Fruit fly (Drosophila melanogaster) whole organism, embryonic: Measurements from ENCODE around the gene CG11598.

Source experiments
- Asciz ChIP-seq: fragments of 200-800 bp; sonication (Bioruptor generic); optimal IDR thresholded peaks from 2 replicates; lab custom pipeline; 2017; ENCODE audit warnings: missing biosample characterization, mild to moderate bottlenecking, missing genetic modification characterization, missing genetic modification reagents
- B-H2 ChIP-seq: fragments of 200-800 bp; sonication (Bioruptor generic); optimal IDR thresholded peaks from 2 replicates; lab custom pipeline; 2018; ENCODE audit warnings: missing biosample characterization, mild to moderate bottlenecking, missing genetic modification characterization
- Bdp1 ChIP-seq: fragments of 200-800 bp; sonication (Bioruptor generic); optimal IDR thresholded peaks from 3 replicates; lab custom pipeline; 2016; ENCODE audit warnings: missing biosample characterization, missing genetic modification characterization
- CG10267 ChIP-seq: fragments of 200-800 bp; sonication (Bioruptor generic); optimal IDR thresholded peaks from 2 replicates; lab custom pipeline; 2018; ENCODE audit warnings: missing biosample characterization, mild to moderate bottlenecking, missing genetic modification characterization, moderate library complexity
- CG10274 ChIP-seq: fragments of 200-800 bp; sonication (Bioruptor generic); optimal IDR thresholded peaks from 3 replicates; lab custom pipeline; 2017; ENCODE audit warnings: missing biosample characterization, mild to moderate bottlenecking, missing genetic modification characterization
- CG10565 ChIP-seq: fragments of 200-800 bp; sonication (Bioruptor generic); optimal IDR thresholded peaks from 3 replicates; lab custom pipeline; 2016; ENCODE audit warnings: missing biosample characterization, mild to moderate bottlenecking, missing genetic modification characterization
- CG11456 ChIP-seq: fragments of 200-800 bp; sonication (Bioruptor generic); IDR thresholded peaks from 3 replicates; pipeline ENCODE4 v1.3.6; 2022; ENCODE audit warnings: missing biosample characterization, missing genetic modification characterization
- CG11560 ChIP-seq: fragments of 200-800 bp; sonication (Bioruptor generic); IDR thresholded peaks from 3 replicates; pipeline ENCODE4 v1.3.6; 2022; ENCODE audit warnings: missing biosample characterization, missing genetic modification characterization
- CG11723 ChIP-seq: fragments of 200-800 bp; sonication (Bioruptor generic); optimal IDR thresholded peaks from 2 replicates; lab custom pipeline; 2017; ENCODE audit warnings: missing biosample characterization, mild to moderate bottlenecking, missing genetic modification characterization
- CG12104 ChIP-seq: fragments of 200-800 bp; sonication (Bioruptor generic); optimal IDR thresholded peaks from 3 replicates; lab custom pipeline; 2016; ENCODE audit warnings: missing biosample characterization, missing genetic modification characterization
- CG13624 ChIP-seq: fragments of 200-800 bp; sonication (Bioruptor generic); optimal IDR thresholded peaks from 2 replicates; lab custom pipeline; 2016; ENCODE audit warnings: missing biosample characterization, missing genetic modification characterization
- CG14050 ChIP-seq: fragments of 200-800 bp; sonication (Bioruptor generic); IDR thresholded peaks from 3 replicates; pipeline ENCODE4 v1.3.6; 2022; ENCODE audit warnings: missing biosample characterization, missing genetic modification characterization
- CG15696 ChIP-seq: fragments of 200-800 bp; sonication (Bioruptor generic); optimal IDR thresholded peaks from 2 replicates; lab custom pipeline; 2019; ENCODE audit warnings: missing biosample characterization, mild to moderate bottlenecking, missing genetic modification characterization, moderate library complexity
- CG1647 ChIP-seq: fragments of 200-800 bp; sonication (Bioruptor generic); optimal IDR thresholded peaks from 3 replicates; lab custom pipeline; 2016; ENCODE audit warnings: missing biosample characterization, missing genetic modification characterization
- CG18764 ChIP-seq: fragments of 200-800 bp; sonication (Bioruptor generic); optimal IDR thresholded peaks from 3 replicates; lab custom pipeline; 2016; ENCODE audit warnings: missing biosample characterization, missing genetic modification characterization
- CG30403 ChIP-seq: fragments of 200-800 bp; sonication (Bioruptor generic); optimal IDR thresholded peaks from 3 replicates; lab custom pipeline; 2016; ENCODE audit warnings: missing biosample characterization, missing genetic modification characterization
- CG3065 ChIP-seq: fragments of 200-800 bp; sonication (Bioruptor generic); optimal IDR thresholded peaks from 2 replicates; lab custom pipeline; 2016; ENCODE audit warnings: missing biosample characterization, missing genetic modification characterization
- CG31441 ChIP-seq: fragments of 200-800 bp; sonication (Bioruptor generic); IDR thresholded peaks from 2 replicates; pipeline ENCODE4 v1.3.6; 2022; ENCODE audit warnings: missing biosample characterization, missing genetic modification characterization
- CG4404 ChIP-seq: fragments of 200-800 bp; sonication (Bioruptor generic); IDR thresholded peaks from 2 replicates; pipeline ENCODE4 v1.3.6; 2022; ENCODE audit warnings: missing biosample characterization, missing genetic modification characterization
- CG4820 ChIP-seq: fragments of 200-800 bp; sonication (Bioruptor generic); optimal IDR thresholded peaks from 3 replicates; lab custom pipeline; 2016; ENCODE audit warnings: missing biosample characterization, missing genetic modification characterization
- CG6813 ChIP-seq: fragments of 200-800 bp; sonication (Bioruptor generic); optimal IDR thresholded peaks from 2 replicates; lab custom pipeline; 2017; ENCODE audit warnings: missing biosample characterization, missing genetic modification characterization, mild to moderate bottlenecking, moderate library complexity, missing genetic modification reagents
- CG8359 ChIP-seq: fragments of 200-800 bp; sonication (Bioruptor generic); optimal IDR thresholded peaks from 2 replicates; lab custom pipeline; 2017; ENCODE audit warnings: missing biosample characterization, mild to moderate bottlenecking, missing genetic modification characterization, borderline replicate concordance
- D19A ChIP-seq: fragments of 200-800 bp; optimal IDR thresholded peaks from 3 replicates; lab custom pipeline; 2019; ENCODE audit warnings: missing biosample characterization, mild to moderate bottlenecking, missing genetic modification characterization, moderate library complexity
- D19B ChIP-seq: fragments of 200-800 bp; sonication (Bioruptor generic); optimal IDR thresholded peaks from 2 replicates; lab custom pipeline; 2017; ENCODE audit warnings: missing biosample characterization, mild to moderate bottlenecking, missing genetic modification characterization
- Dad ChIP-seq: fragments of 200-800 bp; sonication (Bioruptor generic); optimal IDR thresholded peaks from 3 replicates; lab custom pipeline; 2016; ENCODE audit warnings: missing biosample characterization, missing genetic modification characterization
- Ets97D ChIP-seq: fragments of 200-800 bp; sonication (Bioruptor generic); optimal IDR thresholded peaks from 3 replicates; lab custom pipeline; 2016; ENCODE audit warnings: missing biosample characterization, missing genetic modification characterization
- H2.0 ChIP-seq: fragments of 200-800 bp; sonication (Bioruptor generic); IDR thresholded peaks from 2 replicates; pipeline ENCODE4 v1.3.6; 2022; ENCODE audit warnings: missing biosample characterization, missing genetic modification characterization
- HmgZ ChIP-seq: fragments of 200-800 bp; sonication (Bioruptor generic); optimal IDR thresholded peaks from 2 replicates; lab custom pipeline; 2018; ENCODE audit warnings: missing biosample characterization, mild to moderate bottlenecking, missing genetic modification characterization
- MBD-R2 ChIP-seq: fragments of 200-800 bp; sonication (Bioruptor generic); IDR thresholded peaks from 2 replicates; pipeline ENCODE4 v1.3.6; 2022; ENCODE audit warnings: missing biosample characterization, missing genetic modification characterization
- Meics ChIP-seq: fragments of 200-800 bp; sonication (Bioruptor generic); optimal IDR thresholded peaks from 2 replicates; lab custom pipeline; 2017; ENCODE audit warnings: missing biosample characterization, mild to moderate bottlenecking, missing genetic modification characterization
- Mrtf ChIP-seq: fragments of 200-800 bp; sonication (Bioruptor generic); IDR thresholded peaks from 3 replicates; pipeline ENCODE4 v1.3.6; 2022; ENCODE audit warnings: missing biosample characterization, missing genetic modification characterization
- Oli ChIP-seq: fragments of 200-800 bp; sonication (Bioruptor generic); optimal IDR thresholded peaks from 2 replicates; lab custom pipeline; 2018; ENCODE audit warnings: missing biosample characterization, mild to moderate bottlenecking, missing genetic modification characterization, moderate library complexity
- Spps ChIP-seq: fragments of 200-800 bp; sonication (Bioruptor generic); optimal IDR thresholded peaks from 2 replicates; lab custom pipeline; 2018; ENCODE audit warnings: missing biosample characterization, mild to moderate bottlenecking, missing genetic modification characterization
- Sry-δ ChIP-seq: fragments of 200-800 bp; sonication (Bioruptor generic); optimal IDR thresholded peaks from 2 replicates; lab custom pipeline; 2016; ENCODE audit warnings: missing biosample characterization, missing genetic modification characterization
- al ChIP-seq: fragments of 200-800 bp; sonication (Bioruptor generic); IDR thresholded peaks from 2 replicates; pipeline ENCODE4 v1.3.6; 2022; ENCODE audit warnings: missing biosample characterization, missing genetic modification characterization
- aop ChIP-seq: fragments of 200-800 bp; sonication (Bioruptor generic); IDR thresholded peaks from 2 replicates; pipeline ENCODE4 v1.3.6; 2022; ENCODE audit warnings: missing biosample characterization, missing genetic modification characterization
- cad ChIP-seq: fragments of >200 bp; optimal IDR thresholded peaks from 2 replicates; lab custom pipeline; 2017; ENCODE audit warnings: missing biosample characterization, missing genetic modification characterization
- esg ChIP-seq: fragments of 200-800 bp; sonication (Bioruptor generic); conservative IDR thresholded peaks from 2 replicates; pipeline ENCODE4 v1.3.6; 2022; ENCODE audit warnings: missing biosample characterization, missing genetic modification characterization
- fd3F ChIP-seq: fragments of 200-800 bp; sonication (Bioruptor generic); optimal IDR thresholded peaks from 2 replicates; lab custom pipeline; 2018; ENCODE audit warnings: missing biosample characterization, mild to moderate bottlenecking, missing genetic modification characterization, moderate library complexity
- gsb-n ChIP-seq: fragments of 200-800 bp; sonication (Bioruptor generic); optimal IDR thresholded peaks from 3 replicates; lab custom pipeline; 2018; ENCODE audit warnings: missing biosample characterization, mild to moderate bottlenecking, missing genetic modification characterization
- ham ChIP-seq: fragments of 200-800 bp; sonication (Bioruptor generic); IDR thresholded peaks from 2 replicates; pipeline ENCODE4 v1.3.6; 2022; ENCODE audit warnings: missing biosample characterization, missing genetic modification characterization
- nau ChIP-seq: fragments of 200-800 bp; sonication (Bioruptor generic); optimal IDR thresholded peaks from 3 replicates; lab custom pipeline; 2017; ENCODE audit warnings: missing biosample characterization, mild to moderate bottlenecking, missing genetic modification characterization, missing genetic modification reagents
- pan ChIP-seq, 4 experiments: fragments of >200 bp in 3 of 4; fragments of 200-800 bp in 1 of 4; sonication (Bioruptor generic) in 1 of 4; optimal IDR thresholded peaks in 3 of 4; IDR thresholded peaks in 1 of 4; 2 replicates each; pipeline versions ENCODE4 v1.3.6 to Lab custom; 2017 to 2022; ENCODE audit warnings: missing biosample characterization in 2 of 4, missing genetic modification characterization in 2 of 4, mixed read lengths in 1 of 4
- prd ChIP-seq, 3 experiments: fragments of >200 bp in 2 of 3; fragments of 200-800 bp in 1 of 3; sonication (Bioruptor generic) in 1 of 3; optimal IDR thresholded peaks in 2 of 3; IDR thresholded peaks in 1 of 3; 2 replicates in 2 of 3; 3 replicates in 1 of 3; pipeline versions ENCODE4 v1.3.6 to Lab custom; 2017 to 2022; ENCODE audit warnings: missing biosample characterization in 1 of 3, missing genetic modification characterization in 1 of 3
- psq ChIP-seq: fragments of 200-800 bp; sonication (Bioruptor generic); optimal IDR thresholded peaks from 2 replicates; lab custom pipeline; 2017; ENCODE audit warnings: missing biosample characterization, missing genetic modification characterization
- run ChIP-seq: fragments of 200-800 bp; sonication (Bioruptor generic); optimal IDR thresholded peaks from 3 replicates; lab custom pipeline; 2018; ENCODE audit warnings: missing biosample characterization, mild to moderate bottlenecking, missing genetic modification characterization
- tgo ChIP-seq: fragments of 200-800 bp; sonication (Bioruptor generic); IDR thresholded peaks from 3 replicates; pipeline ENCODE4 v1.3.6; 2022; ENCODE audit warnings: missing biosample characterization, missing genetic modification characterization
- zen2 ChIP-seq: fragments of 200-800 bp; sonication (Bioruptor generic); IDR thresholded peaks from 3 replicates; pipeline ENCODE4 v1.3.6; 2022; ENCODE audit warnings: missing biosample characterization, missing genetic modification characterization; ENCODE audit not compliant: partially characterized antibody

CG11598 gene

dm6 chr3R:12653511-12654252, 19.0 kb downstream of the CG11598 start (continued):
- peak; percentile 30 for TF ChIP-seq CG15696 (tag; lab: Kevin White, UChicago)
- peak; percentile 84 for TF ChIP-seq CG30403
- no peak for TF ChIP-seq pan (optimal IDR thresholded peaks at IDR 0.05; lab: Kevin White, UChicago)
- TF ChIP-seq pan (GFP tag; optimal IDR thresholded peaks at IDR 0.05 in 1 of 2, IDR thresholded peaks at IDR 0.05 in 1 of 2), result peak in 1 of 2 experiments; percentile 73
- peak; percentile 58 for TF ChIP-seq CG3065 (GFP tag; lab: Kevin White, UChicago)
- peak; percentile 89 for TF ChIP-seq esg (GFP tag; lab: Robert Waterston, UW)
- peak; percentile 91 for TF ChIP-seq CG31441 (GFP tag; lab: Robert Waterston, UW)
- TF ChIP-seq run (tag; lab: Kevin White, UChicago), result peak; percentile 76
- no peak for TF ChIP-seq CG1647 (GFP tag; lab: Kevin White, UChicago)
- TF ChIP-seq CG10274 (GFP tag; lab: Kevin White, UChicago), result peak; percentile 56
- TF ChIP-seq al (GFP tag; lab: Robert Waterston, UW), result peak; percentile 80
- no peak for TF ChIP-seq prd (optimal IDR thresholded peaks at IDR 0.05; lab: Kevin White, UChicago)
- peak; percentile 87 for TF ChIP-seq prd (GFP tag; IDR thresholded peaks at IDR 0.05; lab: Robert Waterston, UW)
- TF ChIP-seq Sry-δ (GFP tag; lab: Kevin White, UChicago), result peak; percentile 20
- TF ChIP-seq aop (GFP tag; lab: Robert Waterston, UW), result no peak
- no peak for TF ChIP-seq B-H2 (GFP tag; lab: Kevin White, UChicago)
- TF ChIP-seq D19B (GFP tag; lab: Kevin White, UChicago), result peak; percentile 70
- peak; percentile 81 for TF ChIP-seq Meics (GFP tag; lab: Kevin White, UChicago)
- peak; percentile 84 for TF ChIP-seq Asciz (GFP tag; lab: Kevin White, UChicago)
- TF ChIP-seq CG12104 (GFP tag; lab: Kevin White, UChicago), result peak; percentile 61
- TF ChIP-seq H2.0 (GFP tag; lab: Robert Waterston, UW), result peak; percentile 56; the same call in 1 of the 2 replicates
- peak; percentile 82 for TF ChIP-seq tgo (GFP tag; lab: Robert Waterston, UW)
- TF ChIP-seq Spps (tag; lab: Kevin White, UChicago), result no peak
- TF ChIP-seq cad (GFP tag; lab: Kevin White, UChicago), result no peak
- peak; percentile 31 for TF ChIP-seq Ets97D
- peak; percentile 64 for TF ChIP-seq HmgZ
- peak; percentile 27 for TF ChIP-seq gsb-n
- TF ChIP-seq CG10267 (tag; lab: Kevin White, UChicago), result peak; percentile 42
- peak; percentile 61; the same call in 1 of the 2 replicates for TF ChIP-seq ham
- TF ChIP-seq nau, result peak; percentile 79
- peak; percentile 66 for TF ChIP-seq CG18764 (GFP tag; lab: Kevin White, UChicago)
- peak; percentile 62 for TF ChIP-seq CG8359
- TF ChIP-seq CG11560 (tag; lab: Robert Waterston, UW), result peak; percentile 73
- TF ChIP-seq Oli, result peak; percentile 93
- peak; percentile 66 for TF ChIP-seq Bdp1 (GFP tag; lab: Kevin White, UChicago)
- TF ChIP-seq MBD-R2 (GFP tag; lab: Robert Waterston, UW), result peak; percentile 33; the same call in 1 of the 2 replicates
- TF ChIP-seq CG6813 (GFP tag; lab: Kevin White, UChicago), result peak; percentile 65
- TF ChIP-seq zen2 (GFP tag; lab: Robert Waterston, UW), result no peak
- TF ChIP-seq CG4820 (GFP tag; lab: Kevin White, UChicago), result peak; percentile 82
- peak; percentile 75 for TF ChIP-seq CG14050 (GFP tag; lab: Robert Waterston, UW)
- TF ChIP-seq CG13624, result peak; percentile 77
- TF ChIP-seq CG4404 (GFP tag; lab: Robert Waterston, UW), result peak; percentile 72
- TF ChIP-seq CG11456 (GFP tag; lab: Robert Waterston, UW), result peak; percentile 82
- TF ChIP-seq D19A (tag; lab: Kevin White, UChicago), result peak; percentile 68
- peak; percentile 74 for TF ChIP-seq Mrtf (GFP tag; lab: Robert Waterston, UW)
- TF ChIP-seq CG11723, result peak; percentile 85
- TF ChIP-seq CG10565 (GFP tag; lab: Kevin White, UChicago), result no peak
- peak; percentile 80 for TF ChIP-seq Dad (GFP tag; lab: Kevin White, UChicago)
- peak; percentile 76 for TF ChIP-seq fd3F (GFP tag; lab: Kevin White, UChicago)
- peak; percentile 13 for TF ChIP-seq psq (GFP tag; lab: Kevin White, UChicago)
